Fruit fly (Drosophila melanogaster) whole organism, embryonic: ENCODE data around the gene CG3862.

Source experiments
- Abd-B ChIP-seq: fragments of 200-800 bp; sonication (Bioruptor generic); optimal IDR thresholded peaks from 2 replicates; lab custom pipeline; 2018; ENCODE audit warnings: missing biosample characterization, mild to moderate bottlenecking, missing genetic modification characterization, moderate library complexity
- B-H2 ChIP-seq: fragments of 200-800 bp; sonication (Bioruptor generic); optimal IDR thresholded peaks from 2 replicates; lab custom pipeline; 2018; ENCODE audit warnings: missing biosample characterization, mild to moderate bottlenecking, missing genetic modification characterization
- CG10147 ChIP-seq: fragments of 200-800 bp; sonication (Bioruptor generic); optimal IDR thresholded peaks from 2 replicates; lab custom pipeline; 2019; ENCODE audit warnings: missing biosample characterization, mild to moderate bottlenecking, missing genetic modification characterization, moderate library complexity
- CG1024 ChIP-seq: fragments of 200-800 bp; sonication (Bioruptor generic); IDR thresholded peaks from 2 replicates; pipeline ENCODE4 v1.3.6; 2022; ENCODE audit warnings: missing biosample characterization, missing genetic modification characterization
- CG10366 ChIP-seq: fragments of 200-800 bp; sonication (Bioruptor generic); IDR thresholded peaks from 2 replicates; pipeline ENCODE4 v1.3.6; 2022; ENCODE audit warnings: missing biosample characterization, missing genetic modification characterization
- CG10565 ChIP-seq: fragments of 200-800 bp; sonication (Bioruptor generic); optimal IDR thresholded peaks from 3 replicates; lab custom pipeline; 2016; ENCODE audit warnings: missing biosample characterization, mild to moderate bottlenecking, missing genetic modification characterization
- CG12236 ChIP-seq: fragments of 200-800 bp; sonication (Bioruptor generic); optimal IDR thresholded peaks from 2 replicates; lab custom pipeline; 2016; ENCODE audit warnings: missing biosample characterization, missing genetic modification characterization
- CG13287 ChIP-seq: fragments of 200-800 bp; sonication (Bioruptor generic); IDR thresholded peaks from 2 replicates; pipeline ENCODE4 v1.3.6; 2022; ENCODE audit warnings: missing biosample characterization, missing genetic modification characterization; ENCODE audit not compliant: partially characterized antibody
- CG13894 ChIP-seq: fragments of 200-800 bp; sonication (Bioruptor generic); optimal IDR thresholded peaks from 3 replicates; lab custom pipeline; 2018; ENCODE audit warnings: missing biosample characterization, mild to moderate bottlenecking, missing genetic modification characterization, moderate library complexity
- CG14710 ChIP-seq: fragments of 200-800 bp; sonication (Bioruptor generic); optimal IDR thresholded peaks from 3 replicates; lab custom pipeline; 2019; ENCODE audit warnings: missing biosample characterization, mild to moderate bottlenecking, missing genetic modification characterization, moderate library complexity
- CG1602 ChIP-seq: fragments of 200-800 bp; sonication (Bioruptor generic); optimal IDR thresholded peaks from 3 replicates; lab custom pipeline; 2016; ENCODE audit warnings: missing biosample characterization, missing genetic modification characterization
- CG1603 ChIP-seq: fragments of 200-800 bp; sonication (Bioruptor generic); optimal IDR thresholded peaks from 2 replicates; lab custom pipeline; 2019; ENCODE audit warnings: missing biosample characterization, mild to moderate bottlenecking, missing genetic modification characterization, moderate library complexity
- CG2129 ChIP-seq: fragments of 200-800 bp; sonication (Bioruptor generic); IDR thresholded peaks from 2 replicates; pipeline ENCODE4 v1.3.6; 2022; ENCODE audit warnings: missing biosample characterization, missing genetic modification characterization; ENCODE audit not compliant: partially characterized antibody
- CG2199 ChIP-seq: fragments of 200-800 bp; sonication (Bioruptor generic); IDR thresholded peaks from 3 replicates; pipeline ENCODE4 v1.3.6; 2022; ENCODE audit warnings: missing biosample characterization, missing genetic modification characterization
- CG2202 ChIP-seq: fragments of 200-800 bp; sonication (Bioruptor generic); optimal IDR thresholded peaks from 2 replicates; lab custom pipeline; 2018; ENCODE audit warnings: missing biosample characterization, mild to moderate bottlenecking, missing genetic modification characterization
- CG2875 ChIP-seq: fragments of 200-800 bp; sonication (Bioruptor generic); optimal IDR thresholded peaks from 2 replicates; lab custom pipeline; 2017; ENCODE audit warnings: missing biosample characterization, mild to moderate bottlenecking, missing genetic modification characterization, missing genetic modification reagents
- CG3163 ChIP-seq: fragments of 200-800 bp; sonication (Bioruptor generic); optimal IDR thresholded peaks from 3 replicates; lab custom pipeline; 2016; ENCODE audit warnings: missing biosample characterization, missing genetic modification characterization
- CG34422 ChIP-seq: fragments of 200-800 bp; sonication (Bioruptor generic); IDR thresholded peaks from 3 replicates; pipeline ENCODE4 v1.3.6; 2022; ENCODE audit warnings: missing biosample characterization, missing genetic modification characterization
- CG4820 ChIP-seq: fragments of 200-800 bp; sonication (Bioruptor generic); optimal IDR thresholded peaks from 3 replicates; lab custom pipeline; 2016; ENCODE audit warnings: missing biosample characterization, missing genetic modification characterization
- CG5180 ChIP-seq: fragments of 200-800 bp; sonication (Bioruptor generic); optimal IDR thresholded peaks from 3 replicates; lab custom pipeline; 2017; ENCODE audit warnings: missing biosample characterization, missing genetic modification characterization, mild to moderate bottlenecking, moderate library complexity, missing genetic modification reagents
- CG7928 ChIP-seq: fragments of 200-800 bp; sonication (Bioruptor generic); optimal IDR thresholded peaks from 2 replicates; lab custom pipeline; 2017; ENCODE audit warnings: missing biosample characterization, mild to moderate bottlenecking, missing genetic modification characterization
- CG9797 ChIP-seq: fragments of 200-800 bp; sonication (Bioruptor generic); optimal IDR thresholded peaks from 3 replicates; lab custom pipeline; 2018; ENCODE audit warnings: missing biosample characterization, mild to moderate bottlenecking, missing genetic modification characterization
- CG9876 ChIP-seq: fragments of 200-800 bp; sonication (Bioruptor generic); optimal IDR thresholded peaks from 2 replicates; lab custom pipeline; 2016; ENCODE audit warnings: missing biosample characterization, missing genetic modification characterization
- CkIIα-i1 ChIP-seq: fragments of 200-800 bp; sonication (Bioruptor generic); IDR thresholded peaks from 2 replicates; pipeline ENCODE4 v1.3.6; 2022; ENCODE audit warnings: missing biosample characterization, missing genetic modification characterization
- D19B ChIP-seq: fragments of 200-800 bp; sonication (Bioruptor generic); optimal IDR thresholded peaks from 2 replicates; lab custom pipeline; 2017; ENCODE audit warnings: missing biosample characterization, mild to moderate bottlenecking, missing genetic modification characterization
- HmgD ChIP-seq: fragments of 200-800 bp; sonication (Bioruptor generic); optimal IDR thresholded peaks from 3 replicates; lab custom pipeline; 2016; ENCODE audit warnings: missing biosample characterization, missing genetic modification characterization
- Max ChIP-seq: fragments of 200-800 bp; sonication (Bioruptor generic); optimal IDR thresholded peaks from 2 replicates; lab custom pipeline; 2016; ENCODE audit warnings: missing biosample characterization, mild to moderate bottlenecking, missing genetic modification characterization
- Ravus ChIP-seq: fragments of 200-800 bp; sonication (Bioruptor generic); IDR thresholded peaks from 2 replicates; pipeline ENCODE4 v1.3.6; 2022; ENCODE audit warnings: missing biosample characterization, missing genetic modification characterization
- Side ChIP-seq: fragments of 200-800 bp; sonication (Bioruptor generic); optimal IDR thresholded peaks from 2 replicates; lab custom pipeline; 2016; ENCODE audit warnings: missing biosample characterization, missing genetic modification characterization
- TFAM ChIP-seq: fragments of 200-800 bp; sonication (Bioruptor generic); optimal IDR thresholded peaks from 2 replicates; lab custom pipeline; 2017; ENCODE audit warnings: missing biosample characterization, missing genetic modification characterization, inconsistent platforms
- Xrp1 ChIP-seq: fragments of 200-800 bp; sonication (Bioruptor generic); IDR thresholded peaks from 2 replicates; pipeline ENCODE4 v1.3.6; 2022; ENCODE audit warnings: missing biosample characterization, missing genetic modification characterization
- ase ChIP-seq: fragments of 200-800 bp; sonication (Bioruptor generic); IDR thresholded peaks from 3 replicates; pipeline ENCODE4 v1.3.6; 2022; ENCODE audit warnings: missing biosample characterization, missing genetic modification characterization
- cato ChIP-seq: fragments of 200-800 bp; sonication (Bioruptor generic); optimal IDR thresholded peaks from 2 replicates; lab custom pipeline; 2016; ENCODE audit warnings: missing biosample characterization, missing genetic modification characterization, borderline replicate concordance
- danr ChIP-seq: fragments of 200-800 bp; sonication (Bioruptor generic); IDR thresholded peaks from 2 replicates; pipeline ENCODE4 v1.3.6; 2022; ENCODE audit warnings: missing biosample characterization, missing genetic modification characterization
- fd3F ChIP-seq: fragments of 200-800 bp; sonication (Bioruptor generic); optimal IDR thresholded peaks from 2 replicates; lab custom pipeline; 2018; ENCODE audit warnings: missing biosample characterization, mild to moderate bottlenecking, missing genetic modification characterization, moderate library complexity
- grn ChIP-seq: fragments of 200-800 bp; sonication (Bioruptor generic); optimal IDR thresholded peaks from 3 replicates; lab custom pipeline; 2017; ENCODE audit warnings: missing biosample characterization, missing genetic modification characterization
- ham ChIP-seq: fragments of 200-800 bp; sonication (Bioruptor generic); IDR thresholded peaks from 2 replicates; pipeline ENCODE4 v1.3.6; 2022; ENCODE audit warnings: missing biosample characterization, missing genetic modification characterization
- jigr1 ChIP-seq: fragments of 200-800 bp; sonication (Bioruptor generic); IDR thresholded peaks from 3 replicates; pipeline ENCODE4 v1.3.6; 2022; ENCODE audit warnings: missing biosample characterization, missing genetic modification characterization
- knrl ChIP-seq: fragments of 200-800 bp; sonication (Bioruptor generic); IDR thresholded peaks from 3 replicates; pipeline ENCODE4 v1.3.6; 2022; ENCODE audit warnings: missing biosample characterization, missing genetic modification characterization; ENCODE audit not compliant: partially characterized antibody
- lov ChIP-seq, 2 experiments: fragments of 200-800 bp in 1 of 2; fragments of >200 bp in 1 of 2; sonication (Bioruptor generic) in 1 of 2; IDR thresholded peaks in 1 of 2; optimal IDR thresholded peaks in 1 of 2; 2 replicates in 1 of 2; 3 replicates in 1 of 2; pipeline versions ENCODE4 v1.3.6 to Lab custom; 2017 to 2022; ENCODE audit warnings: missing biosample characterization in 1 of 2, missing genetic modification characterization in 1 of 2
- maf-S ChIP-seq: fragments of 200-800 bp; sonication (Bioruptor generic); optimal IDR thresholded peaks from 2 replicates; lab custom pipeline; 2016; ENCODE audit warnings: missing biosample characterization, missing genetic modification characterization
- otp ChIP-seq: fragments of 200-800 bp; sonication (Bioruptor generic); IDR thresholded peaks from 3 replicates; pipeline ENCODE4, ENCODE4 v1.3.6; 2022; ENCODE audit warnings: missing biosample characterization, missing genetic modification characterization
- repo ChIP-seq: fragments of 200-800 bp; sonication (Bioruptor generic); optimal IDR thresholded peaks from 2 replicates; lab custom pipeline; 2016; ENCODE audit warnings: missing biosample characterization, missing genetic modification characterization
- ro ChIP-seq: fragments of 200-800 bp; sonication (Bioruptor generic); IDR thresholded peaks from 2 replicates; pipeline ENCODE4 v1.3.6; 2022; ENCODE audit warnings: missing biosample characterization, missing genetic modification characterization
- schlank ChIP-seq: fragments of 200-800 bp; sonication (Bioruptor generic); optimal IDR thresholded peaks from 2 replicates; lab custom pipeline; 2018; ENCODE audit warnings: missing biosample characterization, mild to moderate bottlenecking, missing genetic modification characterization
- sd ChIP-seq: fragments of 200-800 bp; sonication (Bioruptor generic); optimal IDR thresholded peaks from 3 replicates; lab custom pipeline; 2018; ENCODE audit warnings: missing biosample characterization, mild to moderate bottlenecking, missing genetic modification characterization, moderate library complexity
- slou ChIP-seq: fragments of 200-800 bp; sonication (Bioruptor generic); optimal IDR thresholded peaks from 3 replicates; lab custom pipeline; 2016; ENCODE audit warnings: missing biosample characterization, missing genetic modification characterization
- ttk ChIP-seq: fragments of 200-800 bp; sonication (Bioruptor generic); IDR thresholded peaks from 2 replicates; pipeline ENCODE4 v2.1.2; 2022; ENCODE audit warnings: missing biosample characterization, missing genetic modification characterization
- twi ChIP-seq: fragments of 200-800 bp; optimal IDR thresholded peaks from 2 replicates; lab custom pipeline; 2019; ENCODE audit warnings: missing biosample characterization, mild to moderate bottlenecking, missing genetic modification characterization, moderate library complexity
- usp ChIP-seq: fragments of >200 bp; optimal IDR thresholded peaks from 2 replicates; lab custom pipeline; 2017; ENCODE audit warnings: missing biosample characterization, missing genetic modification characterization

The CG3862 gene

DNA sequence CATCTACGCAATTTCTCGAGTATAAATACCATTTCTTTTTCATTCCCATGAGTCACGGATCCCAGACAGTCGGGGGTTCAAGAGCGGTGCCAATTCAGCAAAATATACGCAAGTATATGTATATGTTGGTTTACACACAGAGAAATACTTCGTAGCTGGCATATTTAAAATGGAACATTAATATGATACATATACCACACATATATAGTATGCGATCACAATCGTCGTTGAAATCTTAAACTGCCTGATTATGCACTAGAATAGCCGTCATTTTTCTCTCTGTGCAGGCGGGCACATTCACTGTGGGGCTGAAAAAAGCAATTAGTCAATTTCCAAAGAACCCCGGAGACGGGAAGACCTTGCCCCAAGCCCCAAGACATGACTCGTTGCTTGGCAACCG lies 16.0 kb upstream of the CG3862 start (continued):
- peak; percentile 68; the same call in 1 of the 3 replicates for TF ChIP-seq CG34422 (GFP tag; lab: Robert Waterston, UW)
- peak; percentile 44 for TF ChIP-seq CG4820 (GFP tag; lab: Kevin White, UChicago)
- TF ChIP-seq CkIIα-i1 (GFP tag; lab: Robert Waterston, UW), result 0 out of 2 replicates have a peak, but pooled peaks have one; percentile 39
- TF ChIP-seq knrl, result no peak
- peak; percentile 66 for TF ChIP-seq ase (GFP tag; lab: Robert Waterston, UW)
- TF ChIP-seq CG9797 (GFP tag; lab: Kevin White, UChicago), result no peak
- no peak for TF ChIP-seq CG2129
- TF ChIP-seq otp (GFP tag; lab: Robert Waterston, UW), result peak; percentile 66; the same call in 1 of the 3 replicates
- no peak for TF ChIP-seq CG5180 (GFP tag; lab: Kevin White, UChicago)
- no peak for TF ChIP-seq CG3163 (GFP tag; lab: Kevin White, UChicago)
- peak; percentile 55 for TF ChIP-seq Max (GFP tag; lab: Kevin White, UChicago)
- TF ChIP-seq D19B (GFP tag; lab: Kevin White, UChicago), result peak; percentile 44
- peak; percentile 82 for TF ChIP-seq CG10366 (GFP tag; lab: Robert Waterston, UW)
- TF ChIP-seq CG12236 (GFP tag; lab: Kevin White, UChicago), result peak; percentile 19
- TF ChIP-seq CG14710 (tag; lab: Kevin White, UChicago), result peak; percentile 39
- TF ChIP-seq CG1602, result peak; percentile 52
- TF ChIP-seq danr (GFP tag; lab: Robert Waterston, UW), result peak; percentile 49; the same call in 1 of the 2 replicates
- no peak for TF ChIP-seq cato (GFP tag; lab: Kevin White, UChicago)
- peak; percentile 73 for TF ChIP-seq CG13894 (tag; lab: Kevin White, UChicago)
- no peak for TF ChIP-seq CG2199 (GFP tag; lab: Robert Waterston, UW)
- TF ChIP-seq CG1024 (GFP tag; lab: Robert Waterston, UW), result peak; percentile 76
- peak; percentile 60 for TF ChIP-seq Ravus (GFP tag; lab: Robert Waterston, UW)
- peak; percentile 58 for TF ChIP-seq CG2875 (GFP tag; lab: Kevin White, UChicago)
- no peak for TF ChIP-seq usp (GFP tag; lab: Kevin White, UChicago)
- TF ChIP-seq CG7928 (GFP tag; lab: Kevin White, UChicago), result peak; percentile 38
- peak; percentile 39; the same call in 1 of the 2 replicates for TF ChIP-seq ro (GFP tag; lab: Robert Waterston, UW)
- TF ChIP-seq TFAM, result no peak
- TF ChIP-seq CG13287 (GFP tag; lab: Robert Waterston, UW), result no peak
- peak; percentile 78 for TF ChIP-seq schlank (tag; lab: Kevin White, UChicago)
- no peak for TF ChIP-seq lov (optimal IDR thresholded peaks at IDR 0.05; lab: Kevin White, UChicago)
- peak; percentile 72; the same call in 1 of the 3 replicates for TF ChIP-seq lov (GFP tag; IDR thresholded peaks at IDR 0.05; lab: Robert Waterston, UW)
- TF ChIP-seq ttk (GFP tag; lab: Robert Waterston, UW), result peak; percentile 70
- no peak for TF ChIP-seq slou (GFP tag; lab: Kevin White, UChicago)
- TF ChIP-seq CG10147 (GFP tag; lab: Kevin White, UChicago), result peak; percentile 57
- TF ChIP-seq twi (tag; lab: Kevin White, UChicago), result no peak
- TF ChIP-seq Side (GFP tag; lab: Kevin White, UChicago), result no peak
- peak; percentile 83 for TF ChIP-seq CG1603
- peak; percentile 48 for TF ChIP-seq maf-S
- no peak for TF ChIP-seq HmgD (GFP tag; lab: Kevin White, UChicago)
- TF ChIP-seq grn (GFP tag; lab: Kevin White, UChicago), result no peak
- peak; percentile 41 for TF ChIP-seq B-H2
- peak; percentile 29 for TF ChIP-seq CG9876 (GFP tag; lab: Kevin White, UChicago)
- TF ChIP-seq CG2202 (tag; lab: Kevin White, UChicago), result no peak
- no peak for TF ChIP-seq CG10565
- TF ChIP-seq ham (GFP tag; lab: Robert Waterston, UW), result peak; percentile 57; the same call in 1 of the 2 replicates
- peak; percentile 83 for TF ChIP-seq Xrp1
- TF ChIP-seq Abd-B (GFP tag; lab: Kevin White, UChicago), result peak; percentile 51
- TF ChIP-seq jigr1 (GFP tag; lab: Robert Waterston, UW), result peak; percentile 35; the same call in 1 of the 3 replicates
- TF ChIP-seq repo (GFP tag; lab: Kevin White, UChicago), result peak; percentile 23
- peak; percentile 63 for TF ChIP-seq fd3F (GFP tag; lab: Kevin White, UChicago)
- TF ChIP-seq sd, result peak; percentile 40
